Worm (Caenorhabditis elegans) whole organism, young adult: ENCODE data around the gene C07B5.3.

Experiments
- Y95B8A.8 ChIP-seq: fragments of 200-800 bp; sonication (Bioruptor generic); IDR thresholded peaks from 2 replicates; pipeline ENCODE4 v1.3.6; 2022; ENCODE audit warnings: missing genetic modification reagents, missing genetic modification characterization, missing compliant biosample characterization
- ama-1 ChIP-seq, 3 experiments: fragments of 150-350 bp in 1 of 3; sonication (generic microtip) in 2 of 3; optimal IDR thresholded peaks; 2 replicates each; lab custom pipeline; 2014 to 2018; ENCODE audit warnings: missing biosample characterization in 2 of 3, missing genetic modification characterization in 2 of 3, missing genetic modification reagents in 2 of 3
- ccch-3 ChIP-seq: fragments of 200-800 bp; sonication (Bioruptor generic); optimal IDR thresholded peaks from 2 replicates; lab custom pipeline; 2018; ENCODE audit warnings: mild to moderate bottlenecking, missing genetic modification characterization, missing compliant biosample characterization
- dpff-1 ChIP-seq: sonication (generic microtip); optimal IDR thresholded peaks from 2 replicates; lab custom pipeline; 2017; ENCODE audit warnings: mild to moderate bottlenecking, missing genetic modification characterization, missing compliant biosample characterization
- lag-1 ChIP-seq: fragments of 200-800 bp; sonication (Bioruptor generic); IDR thresholded peaks from 2 replicates; pipeline ENCODE4 v1.3.6; 2022; ENCODE audit warnings: missing genetic modification reagents, missing genetic modification characterization, missing compliant biosample characterization
- lsl-1 ChIP-seq: fragments of 200-800 bp; sonication (Bioruptor generic); optimal IDR thresholded peaks from 2 replicates; lab custom pipeline; 2018; ENCODE audit warnings: mild to moderate bottlenecking, missing genetic modification characterization, moderate library complexity, missing compliant biosample characterization
- mes-4 ChIP-seq: sonication (generic microtip); optimal IDR thresholded peaks from 2 replicates; lab custom pipeline; 2016; ENCODE audit warnings: missing genotype, missing genetic modification characterization, missing compliant biosample characterization
- nhr-120 ChIP-seq: fragments of 200-800 bp; sonication (Bioruptor generic); IDR thresholded peaks from 2 replicates; pipeline ENCODE4 v1.3.6; 2022; ENCODE audit warnings: missing genetic modification characterization, missing compliant biosample characterization
- xnd-1 ChIP-seq: sonication (generic microtip); optimal IDR thresholded peaks from 2 replicates; lab custom pipeline; 2016; ENCODE audit warnings: missing genotype, missing genetic modification reagents, missing genetic modification characterization, missing compliant biosample characterization

DNA sequence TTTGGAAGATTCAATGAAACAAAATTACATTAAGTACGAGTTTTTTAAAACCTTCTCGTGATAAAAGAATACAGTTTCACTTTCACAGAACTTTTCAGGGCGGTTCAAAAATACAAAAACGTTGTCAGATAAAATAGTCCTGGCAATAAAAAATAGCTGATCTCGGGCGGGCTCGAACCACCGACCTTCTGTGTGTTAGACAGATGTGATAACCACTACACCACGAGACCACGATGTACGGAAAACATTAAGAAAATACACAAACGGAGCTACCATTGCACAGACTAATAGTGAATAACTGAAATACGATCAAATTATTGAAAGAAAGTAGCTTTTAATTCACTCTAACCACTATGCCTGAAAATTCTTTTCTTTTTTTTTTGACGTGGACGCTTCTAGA lies 37.9 kb upstream of the C07B5.3 start:
- no peak for TF ChIP-seq Y95B8A.8
- TF ChIP-seq ccch-3 (GFP tag; lab: Kevin White, UChicago), result no peak
- no peak for TF ChIP-seq xnd-1 (tag; lab: Kevin White, UChicago)
- TF ChIP-seq dpff-1, result no peak
- TF ChIP-seq lsl-1 (GFP tag; lab: Kevin White, UChicago), result no peak
- TF ChIP-seq mes-4 (tag; lab: Kevin White, UChicago), result no peak
- TF ChIP-seq lag-1, result no peak
- TF ChIP-seq nhr-120, result no peak
- no peak for TF ChIP-seq ama-1 (optimal IDR thresholded peaks at IDR 0.05; lab: Kevin White, UChicago)
- TF ChIP-seq ama-1 (GFP tag; optimal IDR thresholded peaks at IDR 0.05; lab: Kevin White, UChicago), result peak in 1 of 2 experiments; percentile 40
